Fruit fly (Drosophila melanogaster): Measurements from ENCODE around the gene MKP-4.

MKP-4 gene

DNA sequence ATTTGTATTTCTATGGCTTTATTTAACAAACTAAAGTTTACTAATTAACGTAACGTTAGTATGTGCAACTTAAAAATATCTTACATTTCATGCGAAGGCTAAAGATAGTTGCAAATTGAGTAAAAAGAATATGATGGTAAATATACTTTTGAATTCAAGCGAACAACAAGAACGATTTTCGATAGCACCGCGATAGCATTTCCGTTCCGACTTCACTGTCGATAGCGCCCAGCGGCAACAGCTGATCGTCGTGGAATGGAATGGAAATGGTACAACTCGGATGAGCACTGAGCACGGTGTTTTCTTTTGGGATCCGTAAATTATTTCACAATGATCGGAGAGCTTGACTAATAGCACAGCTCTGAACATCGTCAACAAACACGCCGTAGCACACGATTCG, 9.4 kb upstream of the MKP-4 start (continued):
- TF ChIP-seq row (GFP tag; IDR thresholded peaks at IDR 0.05) (no peak; the same call in 2 of the 3 replicates), kah (GFP tag; optimal IDR thresholded peaks at IDR 0.05) (peak; percentile 41), CG12744 (GFP tag; optimal IDR thresholded peaks at IDR 0.05) (no peak), Mad (GFP tag; optimal IDR thresholded peaks at IDR 0.05) (no peak), Hr51 (GFP tag; optimal IDR thresholded peaks at IDR 0.05) (no peak), lola (GFP tag; optimal IDR thresholded peaks at IDR 0.05) (no peak), sob (GFP tag; IDR thresholded peaks at IDR 0.05) (peak; percentile 43; the same call in 1 of the 2 replicates), ap (GFP tag; IDR thresholded peaks at IDR 0.05) (0 out of 2 replicates have a peak, but pooled peaks have one; percentile 9), CG10267 (tag; optimal IDR thresholded peaks at IDR 0.05) (peak; percentile 54), br (optimal IDR thresholded peaks at IDR 0.05) (no peak), Dad (GFP tag; optimal IDR thresholded peaks at IDR 0.05) (peak; percentile 9), Spps (tag; optimal IDR thresholded peaks at IDR 0.05) (no peak), tll (GFP tag; optimal IDR thresholded peaks at IDR 0.05) (no peak), nau (GFP tag; optimal IDR thresholded peaks at IDR 0.05) (no peak), CG10321 (GFP tag; IDR thresholded peaks at IDR 0.05) (no peak), CG6791 (GFP tag; IDR thresholded peaks at IDR 0.05; ENCODE audit: partially characterized antibody) (peak; percentile 44; the same call in 1 of the 3 replicates), vfl (GFP tag; optimal IDR thresholded peaks at IDR 0.05) (no peak), schlank (tag; optimal IDR thresholded peaks at IDR 0.05) (peak; percentile 71), YL-1 (GFP tag; optimal IDR thresholded peaks at IDR 0.05) (peak; percentile 75), Hr39 (optimal IDR thresholded peaks at IDR 0.05) (no peak), CG14860 (GFP tag; IDR thresholded peaks at IDR 0.05; ENCODE audit: partially characterized antibody) (0 out of 3 replicates have a peak, but pooled peaks have one; percentile 7), rib (GFP tag; IDR thresholded peaks at IDR 0.05) (no peak), ato (GFP tag; IDR thresholded peaks at IDR 0.05; ENCODE audit: partially characterized antibody) (0 out of 2 replicates have a peak, but pooled peaks have one; percentile 38), CG9727 (GFP tag; optimal IDR thresholded peaks at IDR 0.05) (peak; percentile 65), CG12155 (GFP tag; optimal IDR thresholded peaks at IDR 0.05) (no peak), Hr78 (GFP tag; optimal IDR thresholded peaks at IDR 0.05) (no peak), phol (tag; optimal IDR thresholded peaks at IDR 0.05) (peak; percentile 31), B-H2 (GFP tag; optimal IDR thresholded peaks at IDR 0.05) (peak; percentile 76), CG18011 (GFP tag; optimal IDR thresholded peaks at IDR 0.05) (peak; percentile 52), sima (GFP tag; optimal IDR thresholded peaks at IDR 0.05) (no peak), ab (GFP tag; optimal IDR thresholded peaks at IDR 0.05) (no peak), sisA (GFP tag; IDR thresholded peaks at IDR 0.05) (no peak), Jarid2 (GFP tag; optimal IDR thresholded peaks at IDR 0.05) (no peak), CG11456 (GFP tag; IDR thresholded peaks at IDR 0.05) (0 out of 3 replicates have a peak, but pooled peaks have one; percentile 33), CG1024 (GFP tag; IDR thresholded peaks at IDR 0.05) (peak; percentile 44; the same call in 1 of the 2 replicates), CG7372 (GFP tag; IDR thresholded peaks at IDR 0.05) (no peak), Chrac-16 (GFP tag; optimal IDR thresholded peaks at IDR 0.05) (no peak), CG5245 (GFP tag; optimal IDR thresholded peaks at IDR 0.05) (no peak), Optix (GFP tag; IDR thresholded peaks at IDR 0.05) (no peak), CG9797 (GFP tag; optimal IDR thresholded peaks at IDR 0.05) (peak; percentile 34), CG12299 (tag; optimal IDR thresholded peaks at IDR 0.05) (peak; percentile 43), peb (GFP tag; IDR thresholded peaks at IDR 0.05) (no peak), CG4730 (GFP tag; IDR thresholded peaks at IDR 0.05) (no peak), CG17186 (GFP tag; optimal IDR thresholded peaks at IDR 0.05) (no peak), repo (GFP tag; optimal IDR thresholded peaks at IDR 0.05) (no peak), her (GFP tag; optimal IDR thresholded peaks at IDR 0.05) (peak; percentile 17), CG4328 (GFP tag; optimal IDR thresholded peaks at IDR 0.05) (peak; percentile 65), Bteb2 (GFP tag; optimal IDR thresholded peaks at IDR 0.05) (no peak), CG15479 (GFP tag; optimal IDR thresholded peaks at IDR 0.05) (no peak), Ada2b (GFP tag; IDR thresholded peaks at IDR 0.05) (no peak), dati (GFP tag; IDR thresholded peaks at IDR 0.05) (no peak)

Data from whole organism, embryonic.